Worm (Caenorhabditis elegans): ENCODE results near the gene gyg-2.

The gyg-2 gene

ce11 chrV:16746231-16746990, at the start of gene gyg-2 (continued):
- TF ChIP-seq ztf-26 (tag; optimal IDR thresholded peaks at IDR 0.05) = no peak
- TF ChIP-seq Y79H2A.3 (GFP tag; conservative IDR thresholded peaks at IDR 0.05) = no peak
- no peak for TF ChIP-seq F23B12.7 (tag; optimal IDR thresholded peaks at IDR 0.05; ENCODE audit: insufficient read depth)
- TF ChIP-seq aptf-2 (GFP tag; conservative IDR thresholded peaks at IDR 0.05) = no peak
- no peak for TF ChIP-seq let-526 (GFP tag; IDR thresholded peaks at IDR 0.05)
- TF ChIP-seq lag-1 (GFP tag; IDR thresholded peaks at IDR 0.05) = no peak
- TF ChIP-seq B0336.3 (GFP tag; IDR thresholded peaks at IDR 0.05) = no peak
- no peak for TF ChIP-seq ztf-6 (GFP tag; IDR thresholded peaks at IDR 0.05)
- TF ChIP-seq atf-7 (tag; optimal IDR thresholded peaks at IDR 0.05) = no peak
- peak; percentile 53; the same call in 1 of the 2 replicates for TF ChIP-seq D2030.7 (GFP tag; IDR thresholded peaks at IDR 0.05)
- no peak for TF ChIP-seq nhr-27 (tag; optimal IDR thresholded peaks at IDR 0.05)
- TF ChIP-seq T26A5.8 (tag; optimal IDR thresholded peaks at IDR 0.05) = no peak
- no peak for TF ChIP-seq tbx-9 (tag; optimal IDR thresholded peaks at IDR 0.05; ENCODE audit: borderline replicate concordance)
- no peak for TF ChIP-seq rec-8 (tag; optimal IDR thresholded peaks at IDR 0.05)
- no peak; the same call in 1 of the 2 replicates for TF ChIP-seq mcd-1 (GFP tag; IDR thresholded peaks at IDR 0.05)
- peak; percentile 36 for TF ChIP-seq lin-54 (GFP tag; optimal IDR thresholded peaks at IDR 0.05)
- peak; percentile 78 for TF ChIP-seq attf-6 (GFP tag; IDR thresholded peaks at IDR 0.05)
- no peak for TF ChIP-seq bed-2 (GFP tag; IDR thresholded peaks at IDR 0.05)
- TF ChIP-seq egl-18 (GFP tag; IDR thresholded peaks at IDR 0.05) = no peak
- TF ChIP-seq chd-7 (tag; optimal IDR thresholded peaks at IDR 0.05) = no peak
- no peak for TF ChIP-seq B0035.1 (tag; optimal IDR thresholded peaks at IDR 0.05)
- TF ChIP-seq ztf-3 (GFP tag; optimal IDR thresholded peaks at IDR 0.05) = no peak
- TF ChIP-seq lsl-1 (GFP tag; optimal IDR thresholded peaks at IDR 0.05) = peak; percentile 25
- no peak for TF ChIP-seq B0261.1 (tag; optimal IDR thresholded peaks at IDR 0.05)
- no peak for TF ChIP-seq zfh-2 (GFP tag; conservative IDR thresholded peaks at IDR 0.05)
- no peak for TF ChIP-seq cebp-2 (GFP tag; IDR thresholded peaks at IDR 0.05)
- peak; percentile 55 for TF ChIP-seq dpl-1 (GFP tag; optimal IDR thresholded peaks at IDR 0.05)
- TF ChIP-seq Y67H2A.10 (GFP tag; conservative IDR thresholded peaks at IDR 0.05) = no peak
- no peak for TF ChIP-seq ccch-3 (GFP tag; optimal IDR thresholded peaks at IDR 0.05)
- no peak for TF ChIP-seq nfyb-1 (GFP tag; IDR thresholded peaks at IDR 0.05)
- no peak for TF ChIP-seq Y53G8AR.9 (GFP tag; conservative IDR thresholded peaks at IDR 0.05)
- no peak for TF ChIP-seq F55B11.4 (tag; optimal IDR thresholded peaks at IDR 0.05; ENCODE audit: borderline replicate concordance, insufficient read depth)
- TF ChIP-seq aptf-3 (GFP tag; IDR thresholded peaks at IDR 0.05) = no peak
- peak; percentile 66 for TF ChIP-seq ceh-91 (GFP tag; IDR thresholded peaks at IDR 0.05)
- TF ChIP-seq ceh-79 (tag; optimal IDR thresholded peaks at IDR 0.05) = no peak
- TF ChIP-seq snpc-4 (GFP tag; optimal IDR thresholded peaks at IDR 0.05) = no peak
- TF ChIP-seq snpc-4 (tag; optimal IDR thresholded peaks at IDR 0.05) = no peak
- peak; percentile 59 for TF ChIP-seq F33H1.4 (GFP tag; IDR thresholded peaks at IDR 0.05)
- TF ChIP-seq nfya-1 (tag; optimal IDR thresholded peaks at IDR 0.05; ENCODE audit: borderline replicate concordance, insufficient read depth) = no peak
- TF ChIP-seq tbp1 (GFP tag; optimal IDR thresholded peaks at IDR 0.05) = no peak
- no peak for TF ChIP-seq lin-26 (GFP tag; IDR thresholded peaks at IDR 0.05)
- TF ChIP-seq die-1 (tag; optimal IDR thresholded peaks at IDR 0.05) = no peak
- no peak for TF ChIP-seq dpff-1 (tag; optimal IDR thresholded peaks at IDR 0.05)
- peak; percentile 2 for TF ChIP-seq snpc-1.1 (tag; optimal IDR thresholded peaks at IDR 0.05; ENCODE audit: insufficient read depth)
- no peak for TF ChIP-seq C06A6.2 (GFP tag; conservative IDR thresholded peaks at IDR 0.05)
- no peak for TF ChIP-seq rcor-1 (GFP tag; IDR thresholded peaks at IDR 0.05)
- no peak for TF ChIP-seq F22D6.2 (tag; optimal IDR thresholded peaks at IDR 0.05)
- no peak for TF ChIP-seq hlh-12 (tag; optimal IDR thresholded peaks at IDR 0.05)
